Worm (Caenorhabditis elegans): ENCODE data around the gene str-145.

ce11 chrV:8050811-8051210 is 47.3 kb downstream of the str-145 start, which contains the start of gene col-43:
- no peak for TF ChIP-seq aha-1 (tag; optimal IDR thresholded peaks at IDR 0.05)
- TF ChIP-seq nhr-19 (GFP tag; conservative IDR thresholded peaks at IDR 0.05): no peak
- no peak for TF ChIP-seq mep-1 (tag; optimal IDR thresholded peaks at IDR 0.05)
- no peak for TF ChIP-seq lin-39 (tag; optimal IDR thresholded peaks at IDR 0.05)
- TF ChIP-seq ceh-82 (tag; optimal IDR thresholded peaks at IDR 0.05): no peak
- no peak for TF ChIP-seq skn-1 (tag; optimal IDR thresholded peaks at IDR 0.05)
- no peak for TF ChIP-seq dpl-1 (GFP tag; optimal IDR thresholded peaks at IDR 0.05)
- no peak for TF ChIP-seq nhr-20 (tag; optimal IDR thresholded peaks at IDR 0.05)
- TF ChIP-seq ama-1 (optimal IDR thresholded peaks at IDR 0.05): no peak
- TF ChIP-seq unc-62 (GFP tag; optimal IDR thresholded peaks at IDR 0.05): no peak
- TF ChIP-seq C34B4.2 (tag; optimal IDR thresholded peaks at IDR 0.05): no peak
- TF ChIP-seq lsy-2 (tag; optimal IDR thresholded peaks at IDR 0.05): no peak
- no peak for TF ChIP-seq nhr-237 (tag; optimal IDR thresholded peaks at IDR 0.05)
